Comparison of ENCODE assay signal across 3 fruit fly cellular contexts in genomic region chr3L:18242096-18242495, dm6.
TF ChIP-seq lines count a peak whose summit lies in the region.

No protein-coding gene starts in this region.

- TF ChIP-seq CTCF in whole organism, embryonic (GFP tag; optimal IDR thresholded peaks at IDR 0.05; lab: Kevin White, UChicago): no peak

TF ChIP-seq in whole organism, embryonic, 481 proteins besides CTCF, POLR2A, EP300 and RAD21 (continues in another document):
- TF ChIP-seq otp (GFP tag; IDR thresholded peaks at IDR 0.05; lab: Robert Waterston, UW) (0 out of 3 replicates have a peak, but pooled peaks have one; percentile 28), CG15011 (GFP tag; optimal IDR thresholded peaks at IDR 0.05; lab: Kevin White, UChicago) (no peak), CG9817 (tag; optimal IDR thresholded peaks at IDR 0.05; lab: Kevin White, UChicago) (no peak), caup (GFP tag; optimal IDR thresholded peaks at IDR 0.05; lab: Kevin White, UChicago; ENCODE audit: severe bottlenecking) (no peak), CG10274 (GFP tag; optimal IDR thresholded peaks at IDR 0.05; lab: Kevin White, UChicago) (no peak), Doc2 (GFP tag; IDR thresholded peaks at IDR 0.05; lab: Robert Waterston, UW) (no peak), Elba2 (GFP tag; optimal IDR thresholded peaks at IDR 0.05; lab: Kevin White, UChicago) (no peak), MESR4 (GFP tag; optimal IDR thresholded peaks at IDR 0.05; lab: Kevin White, UChicago) (no peak), Six4 (GFP tag; optimal IDR thresholded peaks at IDR 0.05; lab: Kevin White, UChicago) (no peak), ranshi (GFP tag; IDR thresholded peaks at IDR 0.05; lab: Robert Waterston, UW) (no peak), zen2 (GFP tag; IDR thresholded peaks at IDR 0.05; lab: Robert Waterston, UW; ENCODE audit: partially characterized antibody) (no peak), cas (GFP tag; IDR thresholded peaks at IDR 0.05; lab: Robert Waterston, UW) (no peak), ssp (GFP tag; IDR thresholded peaks at IDR 0.05; lab: Robert Waterston, UW) (no peak), twi (tag; optimal IDR thresholded peaks at IDR 0.05; lab: Kevin White, UChicago) (peak; percentile 55), CG13296 (GFP tag; optimal IDR thresholded peaks at IDR 0.05; lab: Kevin White, UChicago) (no peak), vfl (GFP tag; optimal IDR thresholded peaks at IDR 0.05; lab: Kevin White, UChicago) (no peak), fru (optimal IDR thresholded peaks at IDR 0.05; lab: Kevin White, UChicago) (no peak), Oaz (GFP tag; IDR thresholded peaks at IDR 0.05; lab: Robert Waterston, UW) (no peak), CG17829 (tag; optimal IDR thresholded peaks at IDR 0.05; lab: Kevin White, UChicago) (peak; percentile 2), CG2875 (GFP tag; optimal IDR thresholded peaks at IDR 0.05; lab: Kevin White, UChicago) (peak; percentile 65), CG2712 (tag; optimal IDR thresholded peaks at IDR 0.05; lab: Kevin White, UChicago) (peak; percentile 28), fd3F (GFP tag; optimal IDR thresholded peaks at IDR 0.05; lab: Kevin White, UChicago) (no peak), CG16815 (GFP tag; optimal IDR thresholded peaks at IDR 0.05; lab: Kevin White, UChicago) (no peak), dati (GFP tag; IDR thresholded peaks at IDR 0.05; lab: Robert Waterston, UW) (no peak), salm (tag; optimal IDR thresholded peaks at IDR 0.05; lab: Kevin White, UChicago) (peak; percentile 16), stc (GFP tag; IDR thresholded peaks at IDR 0.05; lab: Robert Waterston, UW) (no peak), CG5953 (GFP tag; IDR thresholded peaks at IDR 0.05; lab: Robert Waterston, UW) (0 out of 2 replicates have a peak, but pooled peaks have one; percentile 26), Nf-YA (GFP tag; IDR thresholded peaks at IDR 0.05; lab: Robert Waterston, UW) (peak; percentile 43; the same call in 1 of the 2 replicates), sqz (GFP tag; optimal IDR thresholded peaks at IDR 0.05; lab: Kevin White, UChicago) (peak; percentile 23), sug (tag; optimal IDR thresholded peaks at IDR 0.05; lab: Kevin White, UChicago) (no peak), trh (GFP tag; optimal IDR thresholded peaks at IDR 0.05; lab: Kevin White, UChicago) (no peak)

TF ChIP-seq in whole organism, prepupa, 60 proteins besides CTCF, POLR2A, EP300 and RAD21:
- peak; percentile 85 for TF ChIP-seq fkh (GFP tag; optimal IDR thresholded peaks at IDR 0.05; lab: Kevin White, UChicago)
- peak; percentile 15 for TF ChIP-seq Eip78C (GFP tag; lab: Kevin White, UChicago)
- TF ChIP-seq Eip75B (GFP tag; optimal IDR thresholded peaks at IDR 0.05; lab: Kevin White, UChicago): no peak

TF ChIP-seq in whole organism, pupa, 21 proteins besides CTCF, POLR2A, EP300 and RAD21:
- TF ChIP-seq fd96Ca (GFP tag; IDR thresholded peaks at IDR 0.05; lab: Robert Waterston, UW): peak; percentile 8; the same call in 1 of the 3 replicates
- TF ChIP-seq gl (tag; optimal IDR thresholded peaks at IDR 0.05; lab: Kevin White, UChicago): no peak

Comparison
In these comparisons a context has a peak if more than half of its experiments do, and no peak if none do; other contexts are left out.
1. Of the 7 proteins assayed by ChIP-seq in both whole organism, embryonic and whole organism, prepupa: peak only in whole organism, embryonic: Blimp-1; only in whole organism, prepupa: none; in both: none; in neither: 6.